Worm (Caenorhabditis elegans) whole organism, L1 larva: ENCODE data around the gene Y22D7AL.7.

Experiments used
- C34B4.2 ChIP-seq: sonication (generic microtip); optimal IDR thresholded peaks from 2 replicates; lab custom pipeline; 2017; ENCODE audit warnings: mild to moderate bottlenecking, missing genetic modification characterization, missing compliant biosample characterization
- F16B12.6 ChIP-seq: fragments of 150-350 bp; optimal IDR thresholded peaks from 2 replicates; lab custom pipeline; 2014; ENCODE audit warnings: missing biosample characterization, missing genetic modification characterization
- Y116A8C.19 ChIP-seq: sonication (generic microtip); optimal IDR thresholded peaks from 2 replicates; lab custom pipeline; 2016; ENCODE audit warnings: missing compliant biosample characterization, missing genetic modification characterization, borderline replicate concordance
- aha-1 ChIP-seq: fragments of 150-350 bp; optimal IDR thresholded peaks from 2 replicates; lab custom pipeline; 2014; ENCODE audit warnings: missing biosample characterization, missing genetic modification characterization
- alr-1 ChIP-seq: fragments of 200-800 bp; sonication (Bioruptor generic); optimal IDR thresholded peaks from 2 replicates; lab custom pipeline; 2018; ENCODE audit warnings: borderline replicate concordance, mild to moderate bottlenecking, missing genetic modification characterization, missing compliant biosample characterization
- blmp-1 ChIP-seq: fragments of 150-350 bp; optimal IDR thresholded peaks from 2 replicates; lab custom pipeline; 2014; ENCODE audit warnings: missing biosample characterization, missing genetic modification characterization
- ceh-63 ChIP-seq: fragments of 200-800 bp; sonication (Bioruptor generic); optimal IDR thresholded peaks from 2 replicates; lab custom pipeline; 2018; ENCODE audit warnings: mild to moderate bottlenecking, missing genetic modification characterization, missing compliant biosample characterization
- ceh-88 ChIP-seq: fragments of 200-800 bp; sonication (Bioruptor generic); IDR thresholded peaks from 2 replicates; pipeline ENCODE4 v1.3.6; 2022; ENCODE audit warnings: missing genetic modification characterization, missing compliant biosample characterization
- ceh-90 ChIP-seq: sonication (generic microtip); optimal IDR thresholded peaks from 2 replicates; lab custom pipeline; 2016; ENCODE audit warnings: missing genetic modification characterization, missing compliant biosample characterization
- efl-1 ChIP-seq, 4 experiments: fragments of 150-350 bp; optimal IDR thresholded peaks in 3 of 4; peaks in 1 of 4; 1 replicate in 1 of 4; 2 replicates in 3 of 4; lab custom pipeline; 2014; ENCODE audit warnings: missing biosample characterization in 2 of 4, missing genetic modification characterization in 2 of 4, missing genetic modification reagents in 2 of 4
- efl-3 ChIP-seq: fragments of 200-800 bp; sonication (Bioruptor generic); optimal IDR thresholded peaks from 2 replicates; lab custom pipeline; 2018; ENCODE audit warnings: mild to moderate bottlenecking, missing genetic modification characterization, missing compliant biosample characterization
- egl-13 ChIP-seq: sonication (generic microtip); optimal IDR thresholded peaks from 2 replicates; lab custom pipeline; 2016; ENCODE audit warnings: missing genotype, missing genetic modification reagents, missing genetic modification characterization, missing compliant biosample characterization
- egl-27 ChIP-seq, 2 experiments: fragments of 150-350 bp in 1 of 2; sonication (generic microtip); optimal IDR thresholded peaks; 3 replicates each; lab custom pipeline; 2017 to 2018; ENCODE audit warnings: missing biosample characterization in 2 of 2, missing genetic modification characterization in 2 of 2, missing genetic modification reagents in 2 of 2
- ets-5 ChIP-seq: fragments of 200-800 bp; sonication (Bioruptor generic); IDR thresholded peaks from 2 replicates; pipeline ENCODE4 v1.3.6; 2022; ENCODE audit warnings: missing genetic modification characterization, missing compliant biosample characterization
- fkh-8 ChIP-seq: sonication (generic microtip); optimal IDR thresholded peaks from 2 replicates; lab custom pipeline; 2016; ENCODE audit warnings: mild to moderate bottlenecking, missing genetic modification characterization, missing compliant biosample characterization
- fos-1 ChIP-seq: fragments of 150-350 bp; optimal IDR thresholded peaks from 2 replicates; lab custom pipeline; 2014; ENCODE audit warnings: missing biosample characterization, missing genetic modification characterization
- grh-1 ChIP-seq: fragments of 200-800 bp; sonication (Bioruptor generic); IDR thresholded peaks from 2 replicates; pipeline ENCODE4 v1.3.6; 2022; ENCODE audit warnings: missing genetic modification reagents, missing genetic modification characterization, missing compliant biosample characterization
- hlh-17 ChIP-seq: fragments of 200-800 bp; sonication (Bioruptor generic); optimal IDR thresholded peaks from 2 replicates; lab custom pipeline; 2018; ENCODE audit warnings: missing genetic modification characterization, mild to moderate bottlenecking, missing compliant biosample characterization, moderate library complexity, borderline replicate concordance
- hlh-4 ChIP-seq: sonication (generic microtip); optimal IDR thresholded peaks from 2 replicates; lab custom pipeline; 2016; ENCODE audit warnings: mild to moderate bottlenecking, missing genetic modification characterization, missing compliant biosample characterization
- hpl-2 ChIP-seq: fragments of 150-350 bp; optimal IDR thresholded peaks from 2 replicates; lab custom pipeline; 2014; ENCODE audit warnings: missing biosample characterization, missing genetic modification reagents, missing genetic modification characterization
- isw-1 ChIP-seq: fragments of 200-800 bp; sonication (Bioruptor generic); IDR thresholded peaks from 2 replicates; pipeline ENCODE4 v1.3.6; 2022; ENCODE audit warnings: missing genetic modification characterization, missing compliant biosample characterization
- jun-1 ChIP-seq: fragments of 150-350 bp; optimal IDR thresholded peaks from 2 replicates; lab custom pipeline; 2014; ENCODE audit warnings: missing biosample characterization, missing genetic modification reagents, missing genetic modification characterization
- lin-13 ChIP-seq: fragments of 150-350 bp; optimal IDR thresholded peaks from 2 replicates; lab custom pipeline; 2014; ENCODE audit warnings: missing biosample characterization, missing genetic modification reagents, missing genetic modification characterization
- lsy-2 ChIP-seq, 2 experiments: fragments of 150-350 bp; optimal IDR thresholded peaks; 2 replicates each; lab custom pipeline; 2014; ENCODE audit warnings: missing biosample characterization in 2 of 2, missing genetic modification characterization in 2 of 2
- mdl-1 ChIP-seq, 2 experiments: fragments of 150-350 bp; optimal IDR thresholded peaks; 2 replicates each; lab custom pipeline; 2014 to 2017; ENCODE audit warnings: missing biosample characterization in 2 of 2, missing genetic modification characterization in 2 of 2, inconsistent platforms in 1 of 2
- mep-1 ChIP-seq: fragments of 150-350 bp; optimal IDR thresholded peaks from 2 replicates; lab custom pipeline; 2014; ENCODE audit warnings: missing biosample characterization, missing genetic modification characterization
- nhr-71 ChIP-seq: sonication (generic microtip); optimal IDR thresholded peaks from 2 replicates; lab custom pipeline; 2016; ENCODE audit warnings: mild to moderate bottlenecking, missing genetic modification characterization, moderate library complexity, missing compliant biosample characterization
- nhr-84 ChIP-seq: sonication (generic microtip); optimal IDR thresholded peaks from 2 replicates; lab custom pipeline; 2017; ENCODE audit warnings: missing biosample characterization, missing genetic modification characterization
- nhr-85 ChIP-seq: sonication (generic microtip); peaks from one replicate; lab custom pipeline; 2016; ENCODE audit warnings: missing genetic modification characterization, inconsistent platforms, missing compliant biosample characterization
- nhr-90 ChIP-seq: sonication (generic microtip); optimal IDR thresholded peaks from 2 replicates; lab custom pipeline; 2016; ENCODE audit warnings: mild to moderate bottlenecking, missing genetic modification characterization, missing compliant biosample characterization; ENCODE audit not compliant: poor library complexity
- pqm-1 ChIP-seq: sonication (generic microtip); optimal IDR thresholded peaks from 3 replicates; lab custom pipeline; 2017; ENCODE audit warnings: missing biosample characterization, missing genetic modification characterization
- rnt-1 ChIP-seq: sonication (generic microtip); optimal IDR thresholded peaks from 2 replicates; lab custom pipeline; 2016; ENCODE audit warnings: mild to moderate bottlenecking, missing genetic modification characterization, moderate library complexity, missing compliant biosample characterization
- skn-1 ChIP-seq: fragments of 150-350 bp; optimal IDR thresholded peaks from 2 replicates; lab custom pipeline; 2014; ENCODE audit warnings: missing biosample characterization, missing genetic modification characterization
- snpc-4 ChIP-seq: fragments of 150-350 bp; optimal IDR thresholded peaks from 2 replicates; lab custom pipeline; 2014; ENCODE audit warnings: missing biosample characterization, missing genetic modification characterization
- snu-23 ChIP-seq: sonication (generic microtip); optimal IDR thresholded peaks from 2 replicates; lab custom pipeline; 2016; ENCODE audit warnings: missing genetic modification characterization, missing compliant biosample characterization
- sptf-1 ChIP-seq: fragments of 150-350 bp; optimal IDR thresholded peaks from 2 replicates; lab custom pipeline; 2014; ENCODE audit warnings: missing biosample characterization, missing genetic modification characterization
- unc-30 ChIP-seq: sonication (generic microtip); optimal IDR thresholded peaks from 2 replicates; lab custom pipeline; 2017; ENCODE audit warnings: missing biosample characterization, missing genetic modification characterization
- unc-98 ChIP-seq: fragments of 200-800 bp; sonication (Bioruptor generic); IDR thresholded peaks from 2 replicates; pipeline ENCODE4 v1.3.6; 2022; ENCODE audit warnings: missing genetic modification characterization, missing compliant biosample characterization
- xbp-1 ChIP-seq: sonication (generic microtip); optimal IDR thresholded peaks from 2 replicates; lab custom pipeline; 2016; ENCODE audit warnings: missing genetic modification characterization, missing compliant biosample characterization
- ztf-4 ChIP-seq: fragments of 150-350 bp; optimal IDR thresholded peaks from 2 replicates; lab custom pipeline; 2014; ENCODE audit warnings: missing biosample characterization, missing genetic modification characterization

Gene Y22D7AL.7

DNA sequence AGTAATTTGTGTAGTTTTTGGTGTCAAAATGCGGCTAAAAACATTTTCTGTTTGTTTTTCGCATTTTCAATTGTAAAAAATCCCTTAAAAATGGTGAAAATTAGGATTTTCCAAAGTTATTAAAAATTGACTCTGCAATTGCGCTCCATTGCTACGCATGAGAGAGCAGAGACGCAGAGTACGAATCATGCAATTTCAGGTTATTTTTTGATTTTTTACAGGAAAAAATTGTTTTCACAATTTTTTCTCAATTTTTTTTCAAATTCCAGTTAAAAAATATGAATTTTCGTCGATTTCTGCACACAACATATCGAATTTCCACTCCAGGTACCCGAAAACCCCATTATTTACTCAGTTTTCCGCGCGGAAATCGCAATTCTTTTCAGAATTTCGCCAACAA is 42.9 kb upstream of the Y22D7AL.7 start, which contains the start of gene mtg-1 (continued):
- TF ChIP-seq lsy-2 (tag; optimal IDR thresholded peaks at IDR 0.05; lab: Kevin White, UChicago) (peak; percentile 57 to 69), Y116A8C.19 (tag; lab: Kevin White, UChicago) (no peak), sptf-1 (tag; lab: Kevin White, UChicago) (no peak), hpl-2 (GFP tag; lab: Kevin White, UChicago) (no peak), C34B4.2 (no peak), skn-1 (tag; lab: Kevin White, UChicago) (no peak), aha-1 (tag; lab: Kevin White, UChicago) (no peak), nhr-85 (tag; lab: Kevin White, UChicago) (peak; percentile 53), snu-23 (GFP tag; lab: Kevin White, UChicago) (peak; percentile 58), ets-5 (GFP tag; lab: Robert Waterston, UW) (no peak), snpc-4 (tag; lab: Kevin White, UChicago) (no peak), nhr-84 (no peak), ceh-63 (GFP tag; lab: Kevin White, UChicago) (no peak), isw-1 (GFP tag; lab: Robert Waterston, UW) (peak; percentile 21), alr-1 (tag; lab: Kevin White, UChicago) (no peak), egl-27 (tag; optimal IDR thresholded peaks at IDR 0.05; lab: Kevin White, UChicago) (no peak), mdl-1 (tag; optimal IDR thresholded peaks at IDR 0.05; lab: Kevin White, UChicago) (no peak), xbp-1 (tag; lab: Kevin White, UChicago) (peak; percentile 4), mep-1 (tag; lab: Kevin White, UChicago) (peak; percentile 66), egl-13 (no peak), jun-1 (no peak), fkh-8 (tag; lab: Kevin White, UChicago) (no peak), ceh-90 (tag; lab: Kevin White, UChicago) (no peak), fos-1 (tag; lab: Kevin White, UChicago) (no peak), rnt-1 (no peak), lin-13 (GFP tag; lab: Kevin White, UChicago) (peak; percentile 47), grh-1 (GFP tag; lab: Robert Waterston, UW) (no peak), unc-30 (no peak), hlh-4 (tag; lab: Kevin White, UChicago) (no peak), pqm-1 (tag; lab: Kevin White, UChicago) (no peak), efl-1 (optimal IDR thresholded peaks at IDR 0.05; lab: Kevin White, UChicago) (peak; percentile 62 to 74), efl-1 (GFP tag; optimal IDR thresholded peaks at IDR 0.05 in 1 of 2; lab: Kevin White, UChicago) (peak; percentile 67 to 97)

DNA sequence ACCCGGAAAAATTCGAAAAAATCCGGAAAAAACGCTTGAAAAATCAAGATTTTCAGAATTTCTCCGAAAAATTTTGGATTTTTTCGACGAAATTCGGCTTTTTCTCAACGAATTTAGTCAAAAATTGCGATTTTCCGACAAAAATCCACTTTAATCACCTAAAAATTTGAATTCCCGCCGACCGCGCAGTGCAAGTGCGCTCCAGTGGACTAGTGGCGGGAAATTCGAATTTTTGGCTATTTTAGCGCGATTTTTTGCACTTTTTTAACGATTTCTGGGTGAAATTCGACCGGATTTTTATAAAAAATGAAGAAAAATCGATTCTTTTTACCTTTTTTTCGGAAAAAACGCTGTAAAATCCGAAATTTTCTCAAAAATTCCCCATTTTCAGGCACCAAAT is 42.1 kb upstream of the Y22D7AL.7 start:
- no peak for TF ChIP-seq grh-1 (GFP tag; lab: Robert Waterston, UW)
- no peak for TF ChIP-seq efl-1 (optimal IDR thresholded peaks at IDR 0.05; lab: Kevin White, UChicago)
- peak; percentile 8 to 45 for TF ChIP-seq efl-1 (GFP tag; optimal IDR thresholded peaks at IDR 0.05 in 1 of 2; lab: Kevin White, UChicago)

DNA sequence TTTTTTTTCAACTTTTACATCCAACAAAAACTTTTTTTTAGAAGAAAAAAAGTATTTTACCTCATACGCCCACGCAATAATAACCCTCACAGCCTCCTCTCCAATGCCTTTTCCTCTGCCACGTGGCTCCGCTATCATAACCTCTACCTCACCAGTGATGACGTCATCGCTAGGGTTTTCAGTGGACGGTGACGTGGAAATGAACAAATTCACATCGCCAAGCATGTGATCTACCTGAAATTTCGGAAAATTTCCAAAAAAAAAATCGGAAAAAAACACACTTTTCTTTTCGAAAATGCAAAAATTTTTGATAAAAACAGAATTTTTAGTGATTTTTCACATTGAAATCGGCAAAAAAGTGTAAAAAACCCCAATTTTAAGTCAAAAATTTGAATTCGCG is 37.2 kb upstream of the Y22D7AL.7 start:
- TF ChIP-seq C34B4.2, result no peak
- no peak for TF ChIP-seq blmp-1
- no peak for TF ChIP-seq F16B12.6 (tag; lab: Kevin White, UChicago)
- TF ChIP-seq nhr-71 (tag; lab: Kevin White, UChicago), result no peak
- no peak for TF ChIP-seq lin-13 (GFP tag; lab: Kevin White, UChicago)
- no peak for TF ChIP-seq mep-1 (tag; lab: Kevin White, UChicago)
- no peak for TF ChIP-seq efl-3
- no peak for TF ChIP-seq isw-1 (GFP tag; lab: Robert Waterston, UW)
- TF ChIP-seq aha-1 (tag; lab: Kevin White, UChicago), result no peak
- TF ChIP-seq nhr-90, result no peak
- TF ChIP-seq hlh-17, result no peak
- TF ChIP-seq ceh-88, result no peak
- no peak for TF ChIP-seq alr-1 (tag; lab: Kevin White, UChicago)
- TF ChIP-seq ztf-4 (tag; lab: Kevin White, UChicago), result no peak
- no peak for TF ChIP-seq unc-98
